Worm (Caenorhabditis elegans) whole organism, dauer: ENCODE measurements around the gene mca-1.

Experiments
- unc-62 ChIP-seq: sonication (generic microtip); optimal IDR thresholded peaks from 2 replicates; lab custom pipeline; 2017; ENCODE audit warnings: missing biosample characterization, missing genetic modification reagents, missing genetic modification characterization

Gene mca-1

DNA sequence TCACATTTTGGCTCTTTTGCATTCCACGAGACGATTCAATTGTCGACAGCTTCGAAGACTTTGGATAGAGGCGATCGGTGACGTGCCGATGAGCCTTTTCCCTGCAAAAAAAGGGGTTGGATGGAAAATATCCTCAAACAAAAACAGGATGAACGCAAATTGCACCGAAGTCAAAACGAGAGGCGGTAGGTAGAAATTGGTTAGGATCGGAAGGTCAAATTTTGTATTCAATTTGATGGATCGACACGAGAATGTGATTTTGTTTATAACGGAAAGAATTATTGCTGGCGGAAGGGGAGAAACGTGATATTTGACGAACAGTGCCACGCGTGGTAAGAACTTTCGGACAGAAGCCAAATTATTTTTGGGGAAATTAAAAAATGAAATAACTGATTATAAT is at the start of gene mca-1:
TSS of gene mca-1 (minus strand) at position 101 of the 400 bp plus-strand sequence.
- no peak for TF ChIP-seq unc-62 (GFP tag; lab: Kevin White, UChicago)

DNA sequence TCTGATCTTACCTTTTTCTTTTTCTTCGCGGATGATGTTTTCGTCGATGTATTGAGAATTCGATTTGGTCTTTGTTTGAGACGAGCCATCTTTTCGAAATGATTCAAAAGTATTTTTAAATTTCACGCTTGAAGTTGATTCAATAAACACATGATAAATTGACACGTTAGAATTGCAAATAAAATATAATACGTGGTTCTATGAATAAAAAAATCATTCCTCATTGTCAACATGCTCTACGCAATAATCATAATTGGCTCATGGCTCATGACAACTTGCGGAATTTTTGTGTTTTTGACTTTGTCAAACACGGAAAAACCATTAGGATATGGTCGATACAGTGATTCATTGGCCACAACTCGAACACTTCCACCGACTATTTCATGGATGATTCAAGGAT is 48.7 kb upstream of the mca-1 start, which contains the start of the genes htas-1 and ZK1251.3:
TSS of gene htas-1 (minus strand) at position 101 of the 400 bp plus-strand sequence.
TSS of gene ZK1251.3 (plus strand) at position 226 of the 400 bp plus-strand sequence.
- no peak for TF ChIP-seq unc-62 (GFP tag; lab: Kevin White, UChicago)

DNA sequence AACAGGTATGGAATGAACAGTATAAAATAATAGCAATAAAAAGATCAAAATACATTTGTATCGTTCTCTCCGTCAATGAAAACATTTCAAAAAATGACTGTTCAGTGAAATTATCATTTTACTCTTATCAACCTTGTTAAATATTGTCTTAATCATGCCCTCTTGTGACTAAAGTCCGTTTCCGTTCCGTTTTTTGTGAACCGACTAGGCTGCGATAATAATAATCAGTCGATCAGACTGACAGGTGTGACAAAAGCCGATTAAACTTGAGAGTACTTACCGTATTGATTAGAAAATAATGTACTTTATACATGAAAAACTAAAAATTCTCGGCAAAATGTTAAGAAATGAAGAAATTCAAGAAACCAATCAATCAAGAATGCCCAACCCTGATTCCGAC is 47.8 kb upstream of the mca-1 start, which contains the start of gene ins-7:
TSS of gene ins-7 (minus strand) at position 332 of the 400 bp plus-strand sequence.
- TF ChIP-seq unc-62 (GFP tag; lab: Kevin White, UChicago): no peak

DNA sequence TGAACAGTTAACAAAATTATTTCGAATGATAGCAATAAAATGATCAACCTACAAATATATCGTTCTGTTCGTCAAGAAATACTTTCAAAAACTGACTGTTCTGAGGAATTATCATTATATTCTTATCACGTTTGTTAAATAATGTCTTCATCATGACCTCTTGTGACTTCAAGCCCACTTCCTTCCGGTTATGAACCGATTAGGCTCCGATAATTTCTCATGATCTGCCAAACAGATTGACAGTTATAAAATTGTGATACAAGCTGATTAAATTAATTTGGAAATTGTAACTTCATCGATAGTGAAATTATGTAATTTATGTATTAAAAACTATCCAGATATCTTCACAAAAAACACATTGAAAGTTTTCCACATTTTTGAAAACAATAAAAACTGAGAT is 46.1 kb upstream of the mca-1 start, which contains the start of gene ins-8:
TSS of gene ins-8 (minus strand) at position 101 of the 400 bp plus-strand sequence.
- no peak for TF ChIP-seq unc-62 (GFP tag; lab: Kevin White, UChicago)

DNA sequence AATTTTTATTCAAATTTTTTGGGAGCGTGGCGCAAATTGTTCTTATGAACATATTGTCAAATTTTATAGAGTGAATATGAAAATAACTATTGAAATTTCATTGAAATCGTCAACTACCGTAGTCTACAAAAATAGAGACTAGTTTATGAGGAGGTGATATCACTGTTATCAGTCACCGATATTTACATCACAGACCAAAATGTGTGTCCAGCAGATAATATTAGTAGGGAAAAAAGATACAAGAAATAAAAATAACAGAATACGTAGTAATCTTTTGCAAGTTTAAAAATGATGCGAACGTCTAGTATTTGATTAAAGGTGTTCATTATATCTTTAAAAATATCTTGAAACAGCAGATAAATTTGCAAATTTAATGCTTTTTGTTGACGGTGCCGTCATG is 44.5 kb upstream of the mca-1 start:
- TF ChIP-seq unc-62 (GFP tag; lab: Kevin White, UChicago): no peak

DNA sequence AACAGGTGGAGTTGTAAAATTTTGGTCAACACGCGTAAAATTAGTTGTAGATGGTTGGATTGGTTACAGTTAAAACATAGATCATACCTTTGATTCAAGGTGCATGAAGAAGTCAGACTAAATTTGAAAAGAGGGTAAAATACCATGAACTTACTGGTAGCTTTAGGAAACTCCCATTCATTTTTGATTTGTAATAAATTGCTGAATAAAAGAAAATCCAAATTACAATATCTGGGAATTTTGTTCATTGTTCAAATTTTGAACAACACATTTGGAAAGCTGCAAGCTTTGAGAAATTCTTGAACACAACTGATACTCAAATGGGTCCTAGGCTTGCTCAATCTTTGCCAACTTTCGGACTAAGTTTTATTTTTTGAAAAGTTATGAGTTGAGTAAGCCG is 43.3 kb upstream of the mca-1 start:
- TF ChIP-seq unc-62 (GFP tag; lab: Kevin White, UChicago): no peak

DNA sequence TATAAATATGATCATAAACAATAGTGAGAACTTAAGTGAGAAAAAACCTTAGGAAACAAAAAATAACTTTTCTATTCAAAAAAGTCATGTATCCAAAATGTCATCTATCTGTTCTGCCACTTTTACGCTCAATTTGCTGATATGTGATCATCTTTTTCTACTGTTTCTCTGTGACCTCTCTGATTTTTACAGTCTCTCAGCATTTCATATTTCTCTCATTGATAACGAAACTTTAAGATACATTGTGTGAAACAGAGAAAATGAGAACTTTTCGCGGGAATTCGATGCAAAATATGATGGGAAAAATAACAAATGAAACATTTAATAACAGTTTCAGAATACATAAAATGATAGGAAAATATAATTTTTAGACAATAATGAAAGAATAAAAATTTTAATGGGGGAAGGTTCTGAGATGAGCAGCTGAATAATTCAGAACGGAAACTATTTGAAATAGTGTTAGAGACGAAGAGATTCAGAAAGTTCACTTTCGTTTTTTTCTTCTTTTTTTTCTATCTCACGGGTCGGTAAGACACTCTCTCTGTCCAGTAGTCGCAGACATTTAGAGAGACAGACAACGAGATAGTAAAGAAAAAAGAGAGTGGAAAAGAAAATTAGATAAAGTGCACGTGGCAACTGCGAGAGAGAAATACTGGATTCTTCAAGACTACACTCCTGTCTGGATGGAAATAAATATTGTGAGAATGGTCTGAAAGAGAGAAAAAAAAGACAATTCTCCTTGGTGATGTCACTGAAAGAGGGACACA is 42.7 kb upstream of the mca-1 start:
- no peak for TF ChIP-seq unc-62 (GFP tag; lab: Kevin White, UChicago)

DNA sequence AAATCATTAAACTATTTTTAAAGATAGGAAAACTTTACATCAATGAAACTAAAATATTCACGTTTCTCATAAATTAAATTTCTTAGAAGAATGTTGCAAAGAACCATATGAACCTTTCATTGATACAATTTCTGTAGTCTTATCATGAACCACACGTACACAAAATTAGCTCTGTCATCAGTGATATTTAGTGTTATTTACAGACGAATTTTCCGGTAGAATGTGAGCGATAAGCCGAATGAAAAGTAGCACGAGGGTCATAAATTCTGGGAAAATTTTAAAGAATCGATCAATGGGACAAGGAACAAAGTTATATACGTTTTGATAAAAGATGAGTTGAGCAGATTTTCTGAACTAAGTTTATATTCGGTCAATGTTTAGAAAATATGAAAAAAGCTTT is 41.8 kb upstream of the mca-1 start:
- TF ChIP-seq unc-62 (GFP tag; lab: Kevin White, UChicago): no peak

DNA sequence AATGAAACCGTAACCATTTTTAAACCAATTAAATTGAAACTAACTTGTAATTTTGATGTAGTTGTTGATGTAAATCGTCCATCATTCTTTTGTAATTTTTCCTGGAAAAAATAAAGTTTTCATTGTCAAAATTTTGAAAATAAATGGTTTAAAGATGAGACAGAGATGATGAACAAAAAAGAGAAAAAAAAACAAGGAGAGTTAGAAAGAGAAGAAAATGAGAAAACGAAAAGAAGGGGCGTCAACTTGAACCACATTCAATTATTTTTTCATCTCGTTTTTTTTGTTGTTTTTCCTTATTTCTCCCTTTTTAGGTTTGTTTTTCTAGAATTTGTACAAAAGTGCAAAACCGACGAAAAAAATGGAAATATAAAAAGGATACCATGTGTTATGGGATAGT is 40.8 kb upstream of the mca-1 start, which contains the start of gene nhr-34:
TSS of gene nhr-34 (minus strand) at position 101 of the 400 bp plus-strand sequence.
- no peak for TF ChIP-seq unc-62 (GFP tag; lab: Kevin White, UChicago)

DNA sequence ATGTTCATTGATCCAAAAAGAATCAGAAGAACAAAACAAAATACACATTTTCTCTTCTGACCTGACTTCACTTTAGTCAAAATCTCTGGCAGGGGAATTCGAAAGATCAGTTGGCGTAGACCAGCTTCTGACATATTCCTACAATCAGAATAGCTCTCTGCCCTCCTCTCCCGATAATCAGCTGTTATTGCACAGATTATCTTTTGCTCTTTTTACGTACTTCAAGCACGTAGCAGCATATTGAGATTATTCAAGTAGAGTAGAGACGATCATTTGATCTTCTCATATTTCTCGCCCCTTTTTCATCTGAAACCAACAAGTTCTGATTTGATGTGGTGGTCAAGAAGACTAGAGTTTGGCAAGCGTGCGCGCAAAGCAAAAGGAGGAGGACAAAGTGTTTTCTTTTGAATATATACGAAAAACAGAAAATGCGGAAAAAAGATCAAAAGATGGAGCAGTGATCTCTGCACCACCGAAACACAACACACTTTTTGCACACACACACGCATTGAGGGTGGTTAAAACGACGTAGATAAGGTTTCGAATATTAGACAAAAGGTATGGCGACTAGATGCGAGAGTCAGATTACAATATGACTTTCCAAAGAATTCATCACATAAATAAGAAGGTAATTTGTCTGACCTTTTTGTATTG is 39.1 kb upstream of the mca-1 start:
- no peak for TF ChIP-seq unc-62 (GFP tag; lab: Kevin White, UChicago)

DNA sequence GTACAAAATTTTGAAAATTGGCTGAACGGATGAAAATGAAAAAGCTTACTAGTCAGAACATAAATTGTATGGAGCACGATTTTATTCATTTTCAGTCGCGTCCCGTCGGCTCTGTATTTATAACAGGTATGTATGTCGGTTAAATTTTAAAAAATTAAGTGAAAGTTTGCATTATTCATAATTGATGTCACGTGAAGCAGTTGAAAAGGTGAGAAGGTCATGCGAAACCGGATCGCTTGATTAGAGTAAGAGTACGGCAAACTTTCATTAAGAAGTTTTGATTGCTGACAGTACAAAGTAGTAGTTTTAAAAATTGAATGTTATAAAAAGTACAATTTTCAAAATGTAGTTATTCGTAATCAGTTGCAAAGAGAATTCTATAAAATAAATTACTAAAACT is 38.5 kb upstream of the mca-1 start:
- no peak for TF ChIP-seq unc-62 (GFP tag; lab: Kevin White, UChicago)

DNA sequence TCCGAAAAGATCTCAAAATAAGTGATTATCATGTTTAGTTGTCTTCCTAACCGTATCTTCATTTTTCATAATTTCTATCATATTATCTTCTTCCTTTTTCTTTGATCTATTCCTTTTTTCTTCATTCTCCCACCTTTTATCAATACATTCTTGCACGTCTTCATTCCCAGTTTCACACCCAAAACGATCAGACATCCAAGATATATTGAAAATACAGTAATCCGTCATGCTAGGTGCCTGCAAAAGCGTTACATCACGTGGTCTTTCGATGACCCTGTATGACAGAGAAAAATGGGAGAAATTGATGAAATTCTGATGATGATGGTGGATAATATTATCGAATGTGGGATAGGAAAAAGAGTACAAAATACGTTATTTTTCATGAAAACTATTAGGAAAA is 37.7 kb upstream of the mca-1 start:
- TF ChIP-seq unc-62 (GFP tag; lab: Kevin White, UChicago): no peak

DNA sequence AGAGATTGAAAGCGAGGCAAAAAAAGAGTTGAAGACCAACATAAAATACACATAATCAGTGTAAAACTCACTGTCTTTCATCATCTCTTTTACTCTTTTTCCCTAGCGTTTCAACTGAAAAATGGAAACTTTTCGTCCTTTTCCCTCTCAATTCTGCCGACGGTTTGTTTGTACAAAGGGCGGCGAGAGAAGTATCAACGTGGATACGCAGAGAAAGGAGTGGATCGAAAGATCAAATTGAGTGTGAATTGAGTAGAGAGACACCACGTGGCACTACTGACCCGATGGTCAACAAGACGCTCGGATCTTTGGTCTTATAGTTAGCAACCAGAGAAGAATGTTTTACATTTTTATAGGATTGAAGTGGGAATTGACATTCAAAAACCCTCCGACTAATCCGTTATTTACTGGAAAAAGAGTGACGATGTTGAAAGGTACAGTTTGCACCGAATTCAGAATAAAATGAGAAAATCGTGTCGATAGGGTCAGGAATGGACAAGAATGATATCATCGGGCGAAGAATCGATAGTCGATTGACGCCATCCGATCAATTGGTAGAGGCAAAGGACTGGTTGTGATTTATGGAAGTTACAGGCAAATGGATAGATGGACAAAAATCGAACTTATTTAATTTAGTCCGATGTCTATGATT is 36.4 kb upstream of the mca-1 start:
- no peak for TF ChIP-seq unc-62 (GFP tag; lab: Kevin White, UChicago)

DNA sequence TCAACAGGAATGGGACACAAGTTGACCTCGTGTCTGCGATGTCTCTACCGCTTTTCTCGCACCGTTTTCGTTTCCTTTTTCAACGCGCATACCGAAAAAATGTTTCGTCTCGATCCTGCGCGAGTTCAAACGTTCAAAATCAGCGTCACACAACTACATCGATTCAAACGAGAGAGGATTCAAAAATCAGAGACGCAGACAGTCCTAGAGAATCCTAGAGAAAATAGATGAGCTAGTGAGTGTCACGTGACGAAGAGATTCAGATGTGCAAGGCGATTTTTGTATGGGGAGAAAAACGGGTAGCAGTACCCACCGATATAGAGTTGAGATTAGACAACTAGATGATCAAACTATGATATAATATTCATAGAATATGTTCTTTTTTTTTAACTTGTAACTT is 35.2 kb upstream of the mca-1 start:
- no peak for TF ChIP-seq unc-62 (GFP tag; lab: Kevin White, UChicago)

DNA sequence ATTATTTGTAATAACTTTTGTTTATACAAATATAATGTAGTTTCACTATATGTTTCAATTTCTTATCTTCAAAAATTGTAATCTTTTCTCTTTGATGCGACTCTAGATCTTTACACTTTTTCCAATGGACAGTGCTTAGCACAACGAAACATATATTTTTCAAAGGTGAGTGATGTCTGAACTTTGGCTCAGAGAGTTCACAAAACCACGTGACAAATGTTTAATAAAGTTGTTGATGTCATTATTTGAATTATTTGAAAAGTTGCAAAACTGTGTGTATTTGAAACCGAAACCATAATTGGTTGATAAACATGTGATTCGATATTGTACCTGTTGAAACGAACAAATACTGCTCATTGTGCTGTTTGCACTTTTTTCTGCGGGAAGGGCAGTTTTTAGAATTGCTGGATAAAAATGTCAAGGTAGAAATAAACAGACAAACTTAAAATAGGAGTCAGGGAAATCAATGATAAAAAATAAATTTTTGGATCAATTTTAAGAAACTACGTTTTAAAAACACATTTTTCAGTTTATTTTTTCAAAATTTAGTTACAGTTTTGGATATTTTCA is 33.4 kb upstream of the mca-1 start:
- TF ChIP-seq unc-62 (GFP tag; lab: Kevin White, UChicago): no peak

DNA sequence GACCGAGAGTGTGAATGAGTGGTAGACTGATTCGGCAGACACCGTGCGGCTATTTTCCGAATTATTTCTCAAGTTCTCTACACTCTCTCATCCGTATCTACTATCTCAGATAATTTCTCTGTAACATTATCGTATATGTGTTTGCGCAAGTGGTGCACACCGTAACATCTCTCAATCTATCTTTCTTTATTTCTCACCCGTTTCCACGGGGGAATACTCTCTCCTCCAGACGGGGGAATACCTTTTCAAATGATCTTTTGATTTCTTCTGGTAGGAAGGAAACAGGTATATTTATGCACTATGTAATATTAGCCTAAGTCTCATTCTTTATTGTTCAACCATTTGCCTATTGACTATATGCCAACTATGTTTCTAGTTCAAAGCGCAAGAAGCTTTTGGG is 32.3 kb upstream of the mca-1 start:
- no peak for TF ChIP-seq unc-62 (GFP tag; lab: Kevin White, UChicago)
